Worm (Caenorhabditis elegans): ENCODE measurements around the gene ocr-2.
A peak's percentile ranks its signal among the peaks of the same experiment; 100 is the strongest.

Gene ocr-2

ce11 chrIV:8219987-8220386, at the start of gene ocr-2:
ocr-2 (minus strand) TSS chrIV:8220087.
- TF ChIP-seq C17E4.6 (GFP tag; IDR thresholded peaks at IDR 0.05): no peak
- no peak for TF ChIP-seq ceh-40 (GFP tag; IDR thresholded peaks at IDR 0.05)
- no peak for TF ChIP-seq Y67H2A.10 (GFP tag; conservative IDR thresholded peaks at IDR 0.05)
- no peak for TF ChIP-seq snpc-4 (GFP tag; optimal IDR thresholded peaks at IDR 0.05)
- no peak for TF ChIP-seq snpc-4 (tag; optimal IDR thresholded peaks at IDR 0.05)
- no peak for TF ChIP-seq him-1 (tag; optimal IDR thresholded peaks at IDR 0.05)
- no peak for TF ChIP-seq mcd-1 (GFP tag; IDR thresholded peaks at IDR 0.05)

ce11 chrIV:8268024-8268423, 48.1 kb upstream of the ocr-2 start, which contains the start of the genes K07H8.5 and K07H8.8:
K07H8.5 (plus strand) TSS chrIV:8268324.
K07H8.8 (minus strand) TSS chrIV:8268412.
- TF ChIP-seq ZK185.1 (tag; optimal IDR thresholded peaks at IDR 0.05; ENCODE audit: poor library complexity, severe bottlenecking): no peak
- no peak for TF ChIP-seq hlh-26 (GFP tag; conservative IDR thresholded peaks at IDR 0.05)
- TF ChIP-seq tbp1 (GFP tag; optimal IDR thresholded peaks at IDR 0.05): no peak
- TF ChIP-seq bed-2 (GFP tag; IDR thresholded peaks at IDR 0.05): no peak
- TF ChIP-seq tbx-9 (tag; optimal IDR thresholded peaks at IDR 0.05; ENCODE audit: borderline replicate concordance): no peak
- no peak for TF ChIP-seq F39B2.1 (GFP tag; IDR thresholded peaks at IDR 0.05)
- TF ChIP-seq ztf-26 (tag; optimal IDR thresholded peaks at IDR 0.05): no peak
- no peak for TF ChIP-seq Y56A3A.18 (GFP tag; IDR thresholded peaks at IDR 0.05)
- TF ChIP-seq somi-1 (GFP tag; optimal IDR thresholded peaks at IDR 0.05): no peak
- no peak for TF ChIP-seq cebp-1 (GFP tag; IDR thresholded peaks at IDR 0.05)
- no peak for TF ChIP-seq cebp-1 (tag; optimal IDR thresholded peaks at IDR 0.05)
- TF ChIP-seq F49E8.2 (tag; optimal IDR thresholded peaks at IDR 0.05; ENCODE audit: insufficient read depth): no peak
- TF ChIP-seq unc-130 (GFP tag; optimal IDR thresholded peaks at IDR 0.05): no peak
- no peak for TF ChIP-seq mes-4 (tag; optimal IDR thresholded peaks at IDR 0.05)
- TF ChIP-seq hsf-1 (GFP tag; IDR thresholded peaks at IDR 0.05): no peak
- no peak for TF ChIP-seq zim-3 (tag; optimal IDR thresholded peaks at IDR 0.05)
- no peak for TF ChIP-seq attf-6 (GFP tag; IDR thresholded peaks at IDR 0.05)
- no peak for TF ChIP-seq lin-26 (GFP tag; IDR thresholded peaks at IDR 0.05)
- TF ChIP-seq dpl-1 (GFP tag; optimal IDR thresholded peaks at IDR 0.05): no peak

- TF ChIP-seq ama-1 (optimal IDR thresholded peaks at IDR 0.05) (peak; percentile 7), ama-1 (GFP tag; optimal IDR thresholded peaks at IDR 0.05) (no peak), ztf-26 (tag; optimal IDR thresholded peaks at IDR 0.05) (no peak), snpc-1.3 (tag; optimal IDR thresholded peaks at IDR 0.05; ENCODE audit: insufficient read depth) (no peak), fkh-3 (tag; optimal IDR thresholded peaks at IDR 0.05) (no peak), nfya-2 (GFP tag; IDR thresholded peaks at IDR 0.05) (0 out of 2 replicates have a peak, but pooled peaks have one; percentile 68), nhr-27 (tag; optimal IDR thresholded peaks at IDR 0.05) (no peak), ceh-40 (GFP tag; IDR thresholded peaks at IDR 0.05) (0 out of 2 replicates have a peak, but pooled peaks have one; percentile 65), attf-6 (GFP tag; IDR thresholded peaks at IDR 0.05) (0 out of 2 replicates have a peak, but pooled peaks have one; percentile 43), F22D6.2 (tag; optimal IDR thresholded peaks at IDR 0.05) (no peak), zfh-2 (GFP tag; conservative IDR thresholded peaks at IDR 0.05) (peak; percentile 85), egrh-3 (GFP tag; IDR thresholded peaks at IDR 0.05) (peak; percentile 61; the same call in 1 of the 2 replicates), rpc-1 (optimal IDR thresholded peaks at IDR 0.05) (no peak), rpc-1 (tag; optimal IDR thresholded peaks at IDR 0.05) (no peak), ceh-27 (GFP tag; optimal IDR thresholded peaks at IDR 0.05) (no peak), snpc-3.4 (tag; optimal IDR thresholded peaks at IDR 0.05) (no peak), Y53G8AR.9 (GFP tag; conservative IDR thresholded peaks at IDR 0.05) (peak; percentile 96), dpff-1 (tag; optimal IDR thresholded peaks at IDR 0.05) (no peak), nfyb-1 (GFP tag; IDR thresholded peaks at IDR 0.05) (peak; percentile 45), pha-4 (tag; optimal IDR thresholded peaks at IDR 0.05) (no peak), cebp-2 (GFP tag; IDR thresholded peaks at IDR 0.05) (peak; percentile 80), hrde-1 (tag; optimal IDR thresholded peaks at IDR 0.05; ENCODE audit: borderline replicate concordance) (no peak)
Measured at ce11 chrIV:8266024-8266949, 46.4 kb upstream of the ocr-2 start.

Measured in whole organism, young adult.